Fruit fly (Drosophila melanogaster) whole organism: ENCODE results near the gene Dhc93AB.

Experiments
- EcR ChIP-seq, 2 experiments: fragments of >200 bp; optimal IDR thresholded peaks; 2 replicates each; lab custom pipeline; 2017; ENCODE audit warnings: missing biosample characterization in 2 of 2, missing genetic modification characterization in 2 of 2, missing genetic modification reagents in 2 of 2
- psq ChIP-seq: fragments of >200 bp; optimal IDR thresholded peaks from 2 replicates; lab custom pipeline; 2017
- usp ChIP-seq: fragments of >200 bp; optimal IDR thresholded peaks from 2 replicates; lab custom pipeline; 2017; ENCODE audit warnings: missing biosample characterization, missing genetic modification characterization, mixed read lengths

- no peak for TF ChIP-seq psq (lab: Kevin White, UChicago)
- TF ChIP-seq usp, result no peak
- no peak for TF ChIP-seq EcR (GFP tag; optimal IDR thresholded peaks at IDR 0.05; lab: Kevin White, UChicago)
These were observed 41.2 kb downstream of the Dhc93AB start for dm6 chr3R:21001123-21001522.
